Worm (Caenorhabditis elegans) whole organism, L1 larva: Measurements from ENCODE around the gene T14G10.8.

Experiments used
- efl-1 ChIP-seq, 4 experiments: fragments of 150-350 bp; optimal IDR thresholded peaks in 3 of 4; peaks in 1 of 4; 1 replicate in 1 of 4; 2 replicates in 3 of 4; lab custom pipeline; 2014; ENCODE audit warnings: missing biosample characterization in 2 of 4, missing genetic modification characterization in 2 of 4, missing genetic modification reagents in 2 of 4
- nhr-11 ChIP-seq: fragments of 150-350 bp; optimal IDR thresholded peaks from 2 replicates; lab custom pipeline; 2014; ENCODE audit warnings: missing biosample characterization, missing genetic modification characterization
- nhr-12 ChIP-seq: sonication (generic microtip); optimal IDR thresholded peaks from 2 replicates; lab custom pipeline; 2017; ENCODE audit warnings: missing biosample characterization, missing genetic modification characterization
- pqm-1 ChIP-seq: sonication (generic microtip); optimal IDR thresholded peaks from 3 replicates; lab custom pipeline; 2017; ENCODE audit warnings: missing biosample characterization, missing genetic modification characterization
- sox-4 ChIP-seq: sonication (generic microtip); optimal IDR thresholded peaks from 2 replicates; lab custom pipeline; 2016; ENCODE audit warnings: missing genetic modification characterization, missing compliant biosample characterization

DNA sequence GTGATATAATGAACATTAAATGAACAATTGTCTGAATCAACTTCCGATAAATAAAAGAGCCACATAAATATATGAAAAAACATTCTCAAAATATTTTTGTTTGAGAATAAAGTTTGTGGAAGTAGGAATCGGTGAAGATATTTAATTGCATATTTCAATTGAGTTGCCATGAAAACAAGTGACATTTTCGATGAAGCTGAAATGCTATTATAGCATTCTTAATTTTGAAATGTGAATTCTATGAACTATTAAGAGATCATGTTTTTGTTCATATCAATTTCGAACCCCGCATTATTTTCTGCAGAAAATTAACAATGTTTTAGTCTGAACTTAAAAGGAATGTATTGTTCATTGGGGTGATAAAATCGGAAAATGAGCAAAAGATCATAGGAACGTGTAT is 24.6 kb downstream of the T14G10.8 start, which contains the start of gene irld-21:
- TF ChIP-seq nhr-11 (tag; lab: Kevin White, UChicago) (no peak), sox-4 (no peak), efl-1 (optimal IDR thresholded peaks at IDR 0.05; lab: Kevin White, UChicago) (no peak), efl-1 (GFP tag; optimal IDR thresholded peaks at IDR 0.05 in 1 of 2; lab: Kevin White, UChicago) (no peak), pqm-1 (tag; lab: Kevin White, UChicago) (no peak), nhr-12 (tag; lab: Kevin White, UChicago) (no peak)
